Worm (Caenorhabditis elegans) whole organism, L1 larva: ENCODE measurements around the gene F59C12.3.

Experiments used
- aly-2 ChIP-seq: fragments of 150-350 bp; optimal IDR thresholded peaks from 2 replicates; lab custom pipeline; 2014; ENCODE audit warnings: missing biosample characterization, missing genetic modification characterization
- ama-1 ChIP-seq: fragments of 150-350 bp; optimal IDR thresholded peaks from 2 replicates; lab custom pipeline; 2014
- blmp-1 ChIP-seq: fragments of 150-350 bp; optimal IDR thresholded peaks from 2 replicates; lab custom pipeline; 2014; ENCODE audit warnings: missing biosample characterization, missing genetic modification characterization
- ceh-82 ChIP-seq, 3 experiments: fragments of 150-350 bp in 1 of 3; sonication (generic microtip) in 2 of 3; optimal IDR thresholded peaks; 2 replicates each; lab custom pipeline; 2014 to 2017; ENCODE audit warnings: missing biosample characterization in 3 of 3, missing genetic modification characterization in 3 of 3
- lsy-2 ChIP-seq, 2 experiments: fragments of 150-350 bp; optimal IDR thresholded peaks; 2 replicates each; lab custom pipeline; 2014; ENCODE audit warnings: missing biosample characterization in 2 of 2, missing genetic modification characterization in 2 of 2
- nhr-28 ChIP-seq: fragments of 150-350 bp; optimal IDR thresholded peaks from 2 replicates; lab custom pipeline; 2014; ENCODE audit warnings: missing biosample characterization, missing genetic modification characterization
- nhr-76 ChIP-seq: sonication (generic microtip); optimal IDR thresholded peaks from 2 replicates; lab custom pipeline; 2017; ENCODE audit warnings: missing biosample characterization, missing genetic modification characterization
- rnt-1 ChIP-seq: sonication (generic microtip); optimal IDR thresholded peaks from 2 replicates; lab custom pipeline; 2016; ENCODE audit warnings: mild to moderate bottlenecking, missing genetic modification characterization, moderate library complexity, missing compliant biosample characterization
- skn-1 ChIP-seq: fragments of 150-350 bp; optimal IDR thresholded peaks from 2 replicates; lab custom pipeline; 2014; ENCODE audit warnings: missing biosample characterization, missing genetic modification characterization
- snpc-4 ChIP-seq: fragments of 150-350 bp; optimal IDR thresholded peaks from 2 replicates; lab custom pipeline; 2014; ENCODE audit warnings: missing biosample characterization, missing genetic modification characterization
- tbx-2 ChIP-seq: sonication (generic microtip); optimal IDR thresholded peaks from 2 replicates; lab custom pipeline; 2016; ENCODE audit warnings: missing genetic modification characterization, missing compliant biosample characterization
- unc-62 ChIP-seq: fragments of 150-350 bp; optimal IDR thresholded peaks from 2 replicates; lab custom pipeline; 2014; ENCODE audit warnings: missing biosample characterization, missing genetic modification reagents, missing genetic modification characterization

DNA sequence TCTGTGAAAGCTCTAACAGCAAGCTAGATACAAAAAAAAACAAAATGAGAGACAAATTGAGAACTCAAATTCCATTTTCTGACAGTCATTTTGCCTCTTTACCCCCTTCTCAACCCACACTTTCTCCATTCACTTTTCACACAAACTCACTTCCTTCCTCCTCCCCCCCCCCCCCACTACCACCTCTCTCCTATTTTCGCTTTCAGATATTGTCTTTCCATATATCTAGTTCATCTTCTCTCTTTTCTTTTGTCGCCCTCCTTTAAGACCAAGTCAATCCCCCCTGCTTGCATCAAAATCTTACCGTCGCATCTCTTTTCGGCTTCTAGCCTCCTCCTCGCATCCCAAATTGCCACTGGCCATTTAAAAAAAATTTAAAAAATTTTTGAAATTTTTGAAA is 22.5 kb upstream of the F59C12.3 start:
- TF ChIP-seq snpc-4 (tag; lab: Kevin White, UChicago), result no peak
- TF ChIP-seq lsy-2 (tag; optimal IDR thresholded peaks at IDR 0.05; lab: Kevin White, UChicago), result no peak
- TF ChIP-seq unc-62 (GFP tag; lab: Kevin White, UChicago), result no peak
- TF ChIP-seq nhr-28 (tag; lab: Kevin White, UChicago), result no peak
- TF ChIP-seq ama-1 (lab: Kevin White, UChicago), result no peak
- no peak for TF ChIP-seq rnt-1 (tag; lab: Kevin White, UChicago)
- TF ChIP-seq aly-2, result no peak
- no peak for TF ChIP-seq ceh-82 (tag; optimal IDR thresholded peaks at IDR 0.05; lab: Kevin White, UChicago)
- no peak for TF ChIP-seq skn-1 (tag; lab: Kevin White, UChicago)
- no peak for TF ChIP-seq nhr-76
- no peak for TF ChIP-seq tbx-2 (tag; lab: Kevin White, UChicago)
- TF ChIP-seq blmp-1 (tag; lab: Kevin White, UChicago), result peak; percentile 88
